Fruit fly (Drosophila melanogaster) whole organism, prepupa: Measurements from ENCODE around the gene CG32354.

Experiments used
- Blimp-1 ChIP-seq: fragments of 200-800 bp; sonication (Bioruptor generic); optimal IDR thresholded peaks from 3 replicates; lab custom pipeline; 2017; ENCODE audit warnings: missing biosample characterization, missing genetic modification characterization, mild to moderate bottlenecking, moderate library complexity, missing genetic modification reagents
- CG10631 ChIP-seq: fragments of 200-800 bp; sonication (Bioruptor generic); optimal IDR thresholded peaks from 2 replicates; lab custom pipeline; 2016; ENCODE audit warnings: missing biosample characterization, missing genetic modification characterization
- CG10669 ChIP-seq: fragments of 200-800 bp; sonication (Bioruptor generic); optimal IDR thresholded peaks from 3 replicates; lab custom pipeline; 2018; ENCODE audit warnings: missing biosample characterization, mild to moderate bottlenecking, missing genetic modification characterization, moderate library complexity
- CG11762 ChIP-seq: fragments of 200-800 bp; sonication (Bioruptor generic); optimal IDR thresholded peaks from 3 replicates; lab custom pipeline; 2016; ENCODE audit warnings: missing biosample characterization, missing genetic modification characterization; ENCODE audit not compliant: insufficient read depth
- CG31627 ChIP-seq: fragments of 200-800 bp; sonication (Bioruptor generic); optimal IDR thresholded peaks from 3 replicates; lab custom pipeline; 2016; ENCODE audit warnings: missing biosample characterization, missing genetic modification characterization
- CG32006 ChIP-seq: fragments of 200-800 bp; sonication (Bioruptor generic); optimal IDR thresholded peaks from 3 replicates; lab custom pipeline; 2017; ENCODE audit warnings: missing biosample characterization, mild to moderate bottlenecking, missing genetic modification characterization
- CG34406 ChIP-seq: fragments of 200-800 bp; sonication (Bioruptor generic); optimal IDR thresholded peaks from 3 replicates; lab custom pipeline; 2016; ENCODE audit warnings: missing biosample characterization, missing genetic modification characterization
- CG4318 ChIP-seq: fragments of 200-800 bp; sonication (Bioruptor generic); optimal IDR thresholded peaks from 3 replicates; lab custom pipeline; 2017; ENCODE audit warnings: missing biosample characterization, mild to moderate bottlenecking, missing genetic modification characterization
- CG6163 ChIP-seq: fragments of 200-800 bp; sonication (Bioruptor generic); IDR thresholded peaks from 3 replicates; pipeline ENCODE4 v1.3.6; 2022; ENCODE audit warnings: missing biosample characterization, missing genetic modification characterization
- CG6808 ChIP-seq: fragments of 200-800 bp; sonication (Bioruptor generic); optimal IDR thresholded peaks from 3 replicates; lab custom pipeline; 2017; ENCODE audit warnings: missing biosample characterization, missing genetic modification characterization, mild to moderate bottlenecking, moderate library complexity, missing genetic modification reagents
- CG6854 ChIP-seq: fragments of 200-800 bp; sonication (Bioruptor generic); optimal IDR thresholded peaks from 2 replicates; lab custom pipeline; 2017; ENCODE audit warnings: missing biosample characterization, mild to moderate bottlenecking, missing genetic modification characterization
- CG7368 ChIP-seq: fragments of 200-800 bp; sonication (Bioruptor generic); optimal IDR thresholded peaks from 3 replicates; lab custom pipeline; 2016; ENCODE audit warnings: missing biosample characterization, missing genetic modification characterization
- CG8319 ChIP-seq: fragments of 200-800 bp; sonication (Bioruptor generic); optimal IDR thresholded peaks from 3 replicates; lab custom pipeline; 2016; ENCODE audit warnings: missing biosample characterization, missing genetic modification characterization
- CG8632 ChIP-seq: fragments of 200-800 bp; sonication (Bioruptor generic); optimal IDR thresholded peaks from 3 replicates; lab custom pipeline; 2016; ENCODE audit warnings: missing biosample characterization, missing genetic modification characterization
- CG9139 ChIP-seq: fragments of 200-800 bp; sonication (Bioruptor generic); optimal IDR thresholded peaks from 3 replicates; lab custom pipeline; 2017; ENCODE audit warnings: missing biosample characterization, mild to moderate bottlenecking, missing genetic modification characterization
- Eip78C ChIP-seq: fragments of 200-800 bp; sonication (Bioruptor generic); peaks from one replicate; lab custom pipeline; 2016; ENCODE audit warnings: missing biosample characterization, missing genetic modification characterization
- Ets96B ChIP-seq: fragments of 200-800 bp; optimal IDR thresholded peaks from 2 replicates; lab custom pipeline; 2019; ENCODE audit warnings: missing biosample characterization, mild to moderate bottlenecking, missing genetic modification characterization, moderate library complexity
- Gug ChIP-seq: fragments of 200-800 bp; sonication (Bioruptor generic); IDR thresholded peaks from 2 replicates; pipeline ENCODE4 v1.3.6; 2022; ENCODE audit warnings: missing biosample characterization, missing genetic modification characterization
- Hr38 ChIP-seq: sonication (Bioruptor generic); optimal IDR thresholded peaks from 2 replicates; lab custom pipeline; 2016; ENCODE audit warnings: missing biosample characterization, missing genetic modification characterization
- Lpt ChIP-seq: fragments of 200-800 bp; sonication (Bioruptor generic); optimal IDR thresholded peaks from 3 replicates; lab custom pipeline; 2016; ENCODE audit warnings: missing biosample characterization, missing genetic modification characterization
- Met ChIP-seq: fragments of 200-800 bp; sonication (Bioruptor generic); optimal IDR thresholded peaks from 3 replicates; lab custom pipeline; 2016; ENCODE audit warnings: missing biosample characterization, missing genetic modification characterization
- OdsH ChIP-seq: fragments of 200-800 bp; sonication (Bioruptor generic); optimal IDR thresholded peaks from 3 replicates; lab custom pipeline; 2016; ENCODE audit warnings: missing biosample characterization, missing genetic modification characterization
- Smox ChIP-seq: fragments of 200-800 bp; sonication (Bioruptor generic); optimal IDR thresholded peaks from 3 replicates; lab custom pipeline; 2016; ENCODE audit warnings: missing biosample characterization, missing genetic modification characterization
- Sox102F ChIP-seq: fragments of 200-800 bp; sonication (Bioruptor generic); optimal IDR thresholded peaks from 2 replicates; lab custom pipeline; 2016; ENCODE audit warnings: missing biosample characterization, mild to moderate bottlenecking, missing genetic modification characterization
- Sox15 ChIP-seq: fragments of 200-800 bp; sonication (Bioruptor generic); optimal IDR thresholded peaks from 3 replicates; lab custom pipeline; 2016; ENCODE audit warnings: missing biosample characterization, missing genetic modification characterization
- achi ChIP-seq: fragments of 200-800 bp; sonication (Bioruptor generic); optimal IDR thresholded peaks from 3 replicates; lab custom pipeline; 2016; ENCODE audit warnings: missing biosample characterization, missing genetic modification characterization
- dsx ChIP-seq: fragments of 200-800 bp; optimal IDR thresholded peaks from 3 replicates; lab custom pipeline; 2019; ENCODE audit warnings: missing biosample characterization, mild to moderate bottlenecking, missing genetic modification characterization, moderate library complexity; ENCODE audit not compliant: poor library complexity, severe bottlenecking
- eg ChIP-seq: fragments of 200-800 bp; sonication (Bioruptor generic); IDR thresholded peaks from 3 replicates; pipeline ENCODE4 v1.3.6; 2022; ENCODE audit warnings: missing biosample characterization, missing genetic modification characterization
- fd59A ChIP-seq: fragments of 200-800 bp; sonication (Bioruptor generic); optimal IDR thresholded peaks from 2 replicates; lab custom pipeline; 2017; ENCODE audit warnings: missing biosample characterization, mild to moderate bottlenecking, missing genetic modification characterization, missing genetic modification reagents
- fkh ChIP-seq: fragments of 200-800 bp; sonication (Bioruptor generic); optimal IDR thresholded peaks from 3 replicates; lab custom pipeline; 2017; ENCODE audit warnings: missing biosample characterization, mild to moderate bottlenecking, missing genetic modification characterization, moderate library complexity
- lz ChIP-seq: fragments of 200-800 bp; sonication (Bioruptor generic); optimal IDR thresholded peaks from 3 replicates; lab custom pipeline; 2016; ENCODE audit warnings: missing biosample characterization, missing genetic modification characterization
- spab ChIP-seq: fragments of 200-800 bp; sonication (Bioruptor generic); optimal IDR thresholded peaks from 2 replicates; lab custom pipeline; 2017; ENCODE audit warnings: missing biosample characterization, mild to moderate bottlenecking, missing genetic modification characterization, missing genetic modification reagents
- ss ChIP-seq, 2 experiments: fragments of 200-800 bp; sonication (Bioruptor generic); optimal IDR thresholded peaks; 2 replicates in 1 of 2; 3 replicates in 1 of 2; lab custom pipeline; 2017 to 2018; ENCODE audit warnings: mild to moderate bottlenecking in 2 of 2, missing biosample characterization in 2 of 2, missing genetic modification characterization in 2 of 2, moderate library complexity in 1 of 2
- svp ChIP-seq: fragments of 200-800 bp; sonication (Bioruptor generic); peaks from one replicate; lab custom pipeline; 2016; ENCODE audit warnings: missing biosample characterization, missing genetic modification characterization
- topi ChIP-seq: fragments of 200-800 bp; sonication (Bioruptor generic); optimal IDR thresholded peaks from 3 replicates; lab custom pipeline; 2016; ENCODE audit warnings: missing biosample characterization, missing genetic modification characterization

The CG32354 gene

dm6 chr3L:8448517-8448889 is 26.5 kb upstream of the CG32354 start (continued):
- TF ChIP-seq CG34406 (GFP tag; lab: Kevin White, UChicago) (peak; percentile 23), CG4318 (no peak), spab (GFP tag; lab: Kevin White, UChicago) (peak; percentile 15), Ets96B (peak; percentile 20), eg (GFP tag; lab: Robert Waterston, UW) (peak; percentile 63; the same call in 2 of the 3 replicates), CG8632 (GFP tag; lab: Kevin White, UChicago) (peak; percentile 32), CG11762 (GFP tag; lab: Kevin White, UChicago) (peak; percentile 48), Sox15 (no peak), achi (GFP tag; lab: Kevin White, UChicago) (peak; percentile 41), CG9139 (GFP tag; lab: Kevin White, UChicago) (no peak), CG8319 (GFP tag; lab: Kevin White, UChicago) (peak; percentile 1), Smox (GFP tag; lab: Kevin White, UChicago) (peak; percentile 53), CG10631 (GFP tag; lab: Kevin White, UChicago) (peak; percentile 41), Lpt (GFP tag; lab: Kevin White, UChicago) (peak; percentile 14), Sox102F (GFP tag; lab: Kevin White, UChicago) (peak; percentile 6), CG7368 (GFP tag; lab: Kevin White, UChicago) (peak; percentile 4), CG6163 (GFP tag; lab: Robert Waterston, UW) (peak; percentile 52; the same call in 1 of the 3 replicates), lz (GFP tag; lab: Kevin White, UChicago) (peak; percentile 55), ss (GFP tag; optimal IDR thresholded peaks at IDR 0.05; lab: Kevin White, UChicago) (peak; percentile 11 to 42), topi (peak; percentile 55), CG6854 (GFP tag; lab: Kevin White, UChicago) (no peak), dsx (GFP tag; lab: Kevin White, UChicago) (peak; percentile 39), Gug (peak; percentile 44; the same call in 1 of the 2 replicates), OdsH (GFP tag; lab: Kevin White, UChicago) (peak; percentile 24), CG6808 (GFP tag; lab: Kevin White, UChicago) (peak; percentile 50), CG31627 (GFP tag; lab: Kevin White, UChicago) (peak; percentile 42), fkh (GFP tag; lab: Kevin White, UChicago) (no peak), fd59A (GFP tag; lab: Kevin White, UChicago) (no peak), Met (GFP tag; lab: Kevin White, UChicago) (peak; percentile 28), CG32006 (peak; percentile 66), Hr38 (GFP tag; lab: Kevin White, UChicago) (no peak), CG10669 (GFP tag; lab: Kevin White, UChicago) (peak; percentile 22)

dm6 chr3L:8447795-8448516 is 26.0 kb upstream of the CG32354 start:
- TF ChIP-seq CG8632 (GFP tag; lab: Kevin White, UChicago) = no peak
- TF ChIP-seq CG34406 (GFP tag; lab: Kevin White, UChicago) = no peak
- TF ChIP-seq CG7368 (GFP tag; lab: Kevin White, UChicago) = no peak
- no peak for TF ChIP-seq Eip78C (GFP tag; lab: Kevin White, UChicago)
- no peak for TF ChIP-seq Blimp-1 (GFP tag; lab: Kevin White, UChicago)
- peak; percentile 10 for TF ChIP-seq fkh (GFP tag; lab: Kevin White, UChicago)
- no peak for TF ChIP-seq svp (GFP tag; lab: Kevin White, UChicago)
- no peak for TF ChIP-seq Hr38 (GFP tag; lab: Kevin White, UChicago)
